Worm (Caenorhabditis elegans) whole organism, L4 larva: Measurements from ENCODE around the gene srh-25.

Experiments used
- D1046.2 ChIP-seq: fragments of 200-800 bp; sonication (Bioruptor generic); IDR thresholded peaks from 2 replicates; pipeline ENCODE4 v1.3.6; 2022; ENCODE audit warnings: missing genetic modification characterization, missing compliant biosample characterization
- F26F4.8 ChIP-seq: fragments of 200-800 bp; sonication (Bioruptor generic); conservative IDR thresholded peaks from 2 replicates; pipeline ENCODE4 v1.3.6; 2022; ENCODE audit warnings: missing genetic modification characterization, missing compliant biosample characterization
- F49E8.2 ChIP-seq: sonication (generic microtip); optimal IDR thresholded peaks from 2 replicates; lab custom pipeline; 2016; ENCODE audit warnings: missing compliant biosample characterization, mild to moderate bottlenecking, missing genetic modification characterization, borderline replicate concordance
- aha-1 ChIP-seq: fragments of 150-350 bp; peaks from one replicate; lab custom pipeline; 2014; ENCODE audit warnings: missing biosample characterization, missing genetic modification characterization
- aly-2 ChIP-seq: sonication (generic microtip); optimal IDR thresholded peaks from 2 replicates; lab custom pipeline; 2018; ENCODE audit warnings: missing biosample characterization, missing genetic modification characterization
- attf-4 ChIP-seq: sonication (generic microtip); optimal IDR thresholded peaks from 3 replicates; lab custom pipeline; 2017; ENCODE audit warnings: missing biosample characterization, missing genetic modification characterization
- ces-1 ChIP-seq: fragments of 150-350 bp; sonication (generic microtip); optimal IDR thresholded peaks from 4 replicates; lab custom pipeline; 2014; ENCODE audit warnings: missing biosample characterization, missing genetic modification reagents, missing genetic modification characterization
- cey-2 ChIP-seq: sonication (generic microtip); optimal IDR thresholded peaks from 3 replicates; lab custom pipeline; 2017; ENCODE audit warnings: missing genetic modification characterization, mild to moderate bottlenecking, missing compliant biosample characterization, antibody characterized with exemption, borderline replicate concordance; ENCODE audit not compliant: insufficient read depth
- ctbp-1 ChIP-seq: fragments of 200-800 bp; sonication (Bioruptor generic); IDR thresholded peaks from 2 replicates; pipeline ENCODE4 v1.3.6; 2022; ENCODE audit warnings: missing genetic modification reagents, missing genetic modification characterization, missing compliant biosample characterization
- daf-16 ChIP-seq, 3 experiments: sonication (generic microtip); optimal IDR thresholded peaks; 2 replicates each; lab custom pipeline; 2016 to 2017; ENCODE audit warnings: missing genetic modification characterization in 3 of 3, missing genetic modification reagents in 3 of 3, mild to moderate bottlenecking in 2 of 3, missing compliant biosample characterization in 2 of 3, missing biosample characterization in 1 of 3, moderate library complexity in 1 of 3
- dmd-6 ChIP-seq: fragments of 200-800 bp; sonication (Bioruptor generic); IDR thresholded peaks from 2 replicates; pipeline ENCODE4 v1.3.6; 2022; ENCODE audit warnings: missing genetic modification reagents, missing genetic modification characterization, missing compliant biosample characterization
- dmd-8 ChIP-seq: fragments of 200-800 bp; sonication (Bioruptor generic); IDR thresholded peaks from 2 replicates; pipeline ENCODE4 v1.3.6; 2022; ENCODE audit warnings: missing genetic modification characterization, missing compliant biosample characterization
- dmd-9 ChIP-seq: fragments of 200-800 bp; sonication (Bioruptor generic); IDR thresholded peaks from 2 replicates; pipeline ENCODE4 v1.3.6; 2022; ENCODE audit warnings: missing genetic modification reagents, missing genetic modification characterization, missing compliant biosample characterization
- egl-27 ChIP-seq: sonication (generic microtip); optimal IDR thresholded peaks from 3 replicates; lab custom pipeline; 2017; ENCODE audit warnings: missing biosample characterization, missing genetic modification reagents, missing genetic modification characterization
- hlh-11 ChIP-seq: fragments of 200-800 bp; sonication (Bioruptor generic); optimal IDR thresholded peaks from 2 replicates; lab custom pipeline; 2018; ENCODE audit warnings: mild to moderate bottlenecking, missing genetic modification characterization, missing compliant biosample characterization
- hmg-1.1 ChIP-seq: fragments of 200-800 bp; sonication (Bioruptor generic); IDR thresholded peaks from 2 replicates; pipeline ENCODE4 v1.3.6; 2022; ENCODE audit warnings: missing genetic modification reagents, missing genetic modification characterization, missing compliant biosample characterization
- lin-13 ChIP-seq: fragments of 150-350 bp; optimal IDR thresholded peaks from 2 replicates; lab custom pipeline; 2014; ENCODE audit warnings: missing biosample characterization, missing genetic modification reagents, missing genetic modification characterization
- lin-15B ChIP-seq: fragments of 150-350 bp; sonication (generic microtip); optimal IDR thresholded peaks from 3 replicates; lab custom pipeline; 2014; ENCODE audit warnings: missing biosample characterization, missing genetic modification characterization
- lin-39 ChIP-seq: fragments of 150-350 bp; optimal IDR thresholded peaks from 2 replicates; lab custom pipeline; 2014; ENCODE audit warnings: missing biosample characterization, missing genetic modification reagents, missing genetic modification characterization
- lir-3 ChIP-seq: sonication (generic microtip); optimal IDR thresholded peaks from 2 replicates; lab custom pipeline; 2016; ENCODE audit warnings: mild to moderate bottlenecking, missing genetic modification characterization, missing compliant biosample characterization
- lsy-2 ChIP-seq, 2 experiments: fragments of 150-350 bp in 1 of 2; sonication (generic microtip) in 1 of 2; optimal IDR thresholded peaks; 2 replicates each; lab custom pipeline; 2014 to 2017; ENCODE audit warnings: missing biosample characterization in 2 of 2, missing genetic modification characterization in 2 of 2
- madf-5 ChIP-seq, 2 experiments: fragments of 200-800 bp; sonication (Bioruptor generic); IDR thresholded peaks; 2 replicates each; pipeline ENCODE4 v1.3.6; 2022; ENCODE audit warnings: missing compliant biosample characterization in 2 of 2, missing genetic modification characterization in 2 of 2
- madf-9 ChIP-seq: fragments of 200-800 bp; sonication (Bioruptor generic); conservative IDR thresholded peaks from 2 replicates; pipeline ENCODE4 v1.3.6; 2022; ENCODE audit warnings: missing genetic modification reagents, missing genetic modification characterization, missing compliant biosample characterization
- nhr-102 ChIP-seq: sonication (generic microtip); optimal IDR thresholded peaks from 2 replicates; lab custom pipeline; 2016; ENCODE audit warnings: mild to moderate bottlenecking, missing genetic modification characterization, moderate library complexity, missing compliant biosample characterization
- nhr-11 ChIP-seq: fragments of 150-350 bp; optimal IDR thresholded peaks from 2 replicates; lab custom pipeline; 2014; ENCODE audit warnings: missing biosample characterization, missing genetic modification characterization
- nhr-237 ChIP-seq: sonication (generic microtip); optimal IDR thresholded peaks from 2 replicates; lab custom pipeline; 2017; ENCODE audit warnings: missing biosample characterization, missing genetic modification characterization
- nhr-25 ChIP-seq: sonication (generic microtip); optimal IDR thresholded peaks from 2 replicates; lab custom pipeline; 2017; ENCODE audit warnings: missing genetic modification characterization, mild to moderate bottlenecking, missing compliant biosample characterization, antibody characterized with exemption, moderate library complexity, borderline replicate concordance; ENCODE audit not compliant: insufficient read depth
- nhr-41 ChIP-seq: fragments of 200-800 bp; sonication (Bioruptor generic); IDR thresholded peaks from 2 replicates; pipeline ENCODE4 v1.3.6; 2022; ENCODE audit warnings: missing genetic modification reagents, missing genetic modification characterization, missing compliant biosample characterization
- nhr-48 ChIP-seq: sonication (generic microtip); optimal IDR thresholded peaks from 2 replicates; lab custom pipeline; 2016; ENCODE audit warnings: mild to moderate bottlenecking, missing genetic modification characterization, missing compliant biosample characterization
- nhr-76 ChIP-seq: fragments of 150-350 bp; optimal IDR thresholded peaks from 2 replicates; lab custom pipeline; 2014; ENCODE audit warnings: missing biosample characterization, missing genetic modification characterization
- rbr-2 ChIP-seq: sonication (generic microtip); optimal IDR thresholded peaks from 2 replicates; lab custom pipeline; 2016; ENCODE audit warnings: missing genotype, missing genetic modification characterization, missing compliant biosample characterization
- saeg-2 ChIP-seq: fragments of 200-800 bp; sonication (Bioruptor generic); IDR thresholded peaks from 2 replicates; pipeline ENCODE4 v1.3.6; 2022; ENCODE audit warnings: missing genetic modification reagents, missing genetic modification characterization, missing compliant biosample characterization
- set-16 ChIP-seq: fragments of 200-800 bp; sonication (Bioruptor generic); IDR thresholded peaks from 2 replicates; pipeline ENCODE4 v1.3.6; 2022; ENCODE audit warnings: missing genetic modification reagents, missing genetic modification characterization, missing compliant biosample characterization
- spr-1 ChIP-seq: sonication (generic microtip); optimal IDR thresholded peaks from 2 replicates; lab custom pipeline; 2016; ENCODE audit warnings: mild to moderate bottlenecking, missing genetic modification characterization, missing compliant biosample characterization
- unc-62 ChIP-seq, 3 experiments: fragments of 150-350 bp in 1 of 3; sonication (generic microtip); optimal IDR thresholded peaks in 2 of 3; peaks in 1 of 3; 1 replicate in 1 of 3; 2 replicates in 2 of 3; lab custom pipeline; 2014 to 2017; ENCODE audit warnings: missing biosample characterization in 3 of 3, missing genetic modification characterization in 3 of 3, missing genetic modification reagents in 3 of 3, missing genotype in 1 of 3
- zag-1 ChIP-seq: fragments of 150-350 bp; optimal IDR thresholded peaks from 2 replicates; lab custom pipeline; 2014; ENCODE audit warnings: missing biosample characterization, missing genetic modification characterization
- zfp-3 ChIP-seq: fragments of 200-800 bp; sonication (Bioruptor generic); conservative IDR thresholded peaks from 2 replicates; pipeline ENCODE4 v1.3.6; 2022; ENCODE audit warnings: missing genetic modification reagents, missing genetic modification characterization, missing compliant biosample characterization
- zip-11 ChIP-seq: fragments of 200-800 bp; sonication (Bioruptor generic); IDR thresholded peaks from 2 replicates; pipeline ENCODE4 v1.3.6; 2022; ENCODE audit warnings: missing genetic modification characterization, missing compliant biosample characterization
- zip-2 ChIP-seq: fragments of 150-350 bp; optimal IDR thresholded peaks from 2 replicates; lab custom pipeline; 2014; ENCODE audit warnings: missing biosample characterization, missing genetic modification characterization
- ztf-11 ChIP-seq: fragments of 150-350 bp; optimal IDR thresholded peaks from 2 replicates; lab custom pipeline; 2014; ENCODE audit warnings: missing biosample characterization, missing genetic modification characterization

Gene srh-25

ce11 chrV:12433717-12434116 is at the start of gene srh-25:
Gene srh-25 (minus strand): TSS chrV:12433817.
- TF ChIP-seq lin-39 (tag; lab: Kevin White, UChicago) (no peak), ztf-11 (no peak), lin-15B (no peak), nhr-25 (tag; lab: Kevin White, UChicago) (no peak), spr-1 (tag; lab: Kevin White, UChicago) (no peak), lir-3 (tag; lab: Kevin White, UChicago) (no peak), egl-27 (tag; lab: Kevin White, UChicago) (no peak), nhr-41 (GFP tag; lab: Robert Waterston, UW) (no peak), aly-2 (no peak), dmd-6 (GFP tag; lab: Robert Waterston, UW) (no peak), nhr-102 (no peak)

ce11 chrV:12478990-12479389 is 45.4 kb upstream of the srh-25 start:
- TF ChIP-seq attf-4: no peak
- no peak for TF ChIP-seq dmd-9 (GFP tag; lab: Robert Waterston, UW)
- TF ChIP-seq nhr-237 (tag; lab: Kevin White, UChicago): no peak
- no peak for TF ChIP-seq zip-11 (GFP tag; lab: Robert Waterston, UW)
- TF ChIP-seq F49E8.2 (tag; lab: Kevin White, UChicago): no peak
- TF ChIP-seq madf-9 (GFP tag; lab: Robert Waterston, UW): no peak
- no peak for TF ChIP-seq nhr-76 (tag; lab: Kevin White, UChicago)
- TF ChIP-seq nhr-11 (tag; lab: Kevin White, UChicago): peak; percentile 56
- TF ChIP-seq saeg-2 (GFP tag; lab: Robert Waterston, UW): no peak
- no peak for TF ChIP-seq ces-1 (GFP tag; lab: Kevin White, UChicago)
- 0 out of 2 replicates have a peak, but pooled peaks have one; percentile 33 for TF ChIP-seq dmd-8
- no peak for TF ChIP-seq madf-5 (GFP tag; IDR thresholded peaks at IDR 0.05; lab: Robert Waterston, UW)
- TF ChIP-seq zip-2 (tag; lab: Kevin White, UChicago): no peak
- TF ChIP-seq daf-16 (GFP tag; optimal IDR thresholded peaks at IDR 0.05; lab: Kevin White, UChicago): peak in 1 of 2 experiments; percentile 86
- TF ChIP-seq daf-16 (tag; optimal IDR thresholded peaks at IDR 0.05; lab: Kevin White, UChicago): no peak
- no peak for TF ChIP-seq cey-2 (tag; lab: Kevin White, UChicago)
- no peak for TF ChIP-seq zag-1 (tag; lab: Kevin White, UChicago)
- TF ChIP-seq nhr-48 (tag; lab: Kevin White, UChicago): no peak
- 0 out of 2 replicates have a peak, but pooled peaks have one; percentile 34 for TF ChIP-seq ctbp-1 (GFP tag; lab: Robert Waterston, UW)
- TF ChIP-seq lsy-2 (tag; optimal IDR thresholded peaks at IDR 0.05; lab: Kevin White, UChicago): no peak
- 0 out of 2 replicates have a peak, but pooled peaks have one; percentile 19 for TF ChIP-seq hmg-1.1 (GFP tag; lab: Robert Waterston, UW)
- TF ChIP-seq hlh-11: peak; percentile 61

- TF ChIP-seq ces-1 (GFP tag; lab: Kevin White, UChicago) (no peak), aha-1 (tag; lab: Kevin White, UChicago) (peak; percentile 59), unc-62 (GFP tag; optimal IDR thresholded peaks at IDR 0.05 in 1 of 2; lab: Kevin White, UChicago) (peak in 1 of 2 experiments; percentile 41), unc-62 (tag; optimal IDR thresholded peaks at IDR 0.05; lab: Kevin White, UChicago) (no peak)
Measured at ce11 chrV:12478111-12478510, 44.5 kb upstream of the srh-25 start, which contains the start of gene atn-1. Gene atn-1 (plus strand): TSS chrV:12478411.

DNA sequence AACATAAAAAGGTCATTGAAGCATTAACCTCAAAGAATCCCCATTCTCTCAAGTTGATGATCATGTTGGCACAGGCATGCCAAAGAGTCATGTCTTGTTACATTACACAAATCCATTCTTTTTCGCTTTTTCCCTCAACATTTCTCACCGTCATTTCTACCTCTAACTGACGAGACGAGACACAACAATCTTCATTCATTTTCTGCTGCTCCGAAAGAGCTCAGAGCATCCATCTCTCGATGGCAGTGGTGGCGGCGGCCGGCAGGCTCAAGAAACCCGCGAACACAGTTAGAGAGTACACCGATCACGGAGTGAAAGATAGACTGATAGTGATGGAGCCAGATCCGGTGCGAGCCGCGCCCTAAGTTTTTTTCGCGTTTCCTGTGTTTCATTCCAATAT is 43.5 kb upstream of the srh-25 start:
- TF ChIP-seq lir-3 (tag; lab: Kevin White, UChicago): no peak
- TF ChIP-seq D1046.2: no peak
- TF ChIP-seq F26F4.8 (GFP tag; lab: Robert Waterston, UW): no peak
- TF ChIP-seq ctbp-1 (GFP tag; lab: Robert Waterston, UW): 0 out of 2 replicates have a peak, but pooled peaks have one; percentile 10
- TF ChIP-seq zfp-3: 0 out of 2 replicates have a peak, but pooled peaks have one; percentile 34
- no peak for TF ChIP-seq nhr-76 (tag; lab: Kevin White, UChicago)
- TF ChIP-seq madf-9 (GFP tag; lab: Robert Waterston, UW): peak; percentile 44; the same call in 1 of the 2 replicates
- TF ChIP-seq rbr-2: no peak
- peak; percentile 54 for TF ChIP-seq set-16 (GFP tag; lab: Robert Waterston, UW)
- TF ChIP-seq hlh-11: peak; percentile 50
- peak in 1 of 2 experiments; percentile 65 for TF ChIP-seq unc-62 (GFP tag; optimal IDR thresholded peaks at IDR 0.05 in 1 of 2; lab: Kevin White, UChicago)
- TF ChIP-seq unc-62 (tag; optimal IDR thresholded peaks at IDR 0.05; lab: Kevin White, UChicago): no peak
- TF ChIP-seq daf-16 (GFP tag; optimal IDR thresholded peaks at IDR 0.05; lab: Kevin White, UChicago): peak in 1 of 2 experiments; percentile 12
- no peak for TF ChIP-seq daf-16 (tag; optimal IDR thresholded peaks at IDR 0.05; lab: Kevin White, UChicago)
- peak; percentile 41 for TF ChIP-seq nhr-11 (tag; lab: Kevin White, UChicago)
- TF ChIP-seq lin-13 (GFP tag; lab: Kevin White, UChicago): no peak
